Worm (Caenorhabditis elegans) whole organism, L1 larva: ENCODE results near the gene nud-1.

Source experiments
- C04F5.9 ChIP-seq: sonication (generic microtip); optimal IDR thresholded peaks from 2 replicates; lab custom pipeline; 2016; ENCODE audit warnings: missing genetic modification characterization, missing compliant biosample characterization
- C16A3.4 ChIP-seq: fragments of 150-350 bp; optimal IDR thresholded peaks from 2 replicates; lab custom pipeline; 2014; ENCODE audit warnings: missing biosample characterization, missing genetic modification characterization
- C34B4.2 ChIP-seq: sonication (generic microtip); optimal IDR thresholded peaks from 2 replicates; lab custom pipeline; 2017; ENCODE audit warnings: mild to moderate bottlenecking, missing genetic modification characterization, missing compliant biosample characterization
- ceh-8 ChIP-seq: fragments of 200-800 bp; sonication (Bioruptor generic); optimal IDR thresholded peaks from 2 replicates; lab custom pipeline; 2018; ENCODE audit warnings: mild to moderate bottlenecking, missing genetic modification characterization, moderate library complexity, missing compliant biosample characterization
- ceh-82 ChIP-seq, 3 experiments: fragments of 150-350 bp in 1 of 3; sonication (generic microtip) in 2 of 3; optimal IDR thresholded peaks; 2 replicates each; lab custom pipeline; 2014 to 2017; ENCODE audit warnings: missing biosample characterization in 3 of 3, missing genetic modification characterization in 3 of 3
- ces-1 ChIP-seq: fragments of 150-350 bp; optimal IDR thresholded peaks from 2 replicates; lab custom pipeline; 2014; ENCODE audit warnings: missing biosample characterization, missing genetic modification reagents, missing genetic modification characterization
- dsc-1 ChIP-seq: sonication (generic microtip); optimal IDR thresholded peaks from 2 replicates; lab custom pipeline; 2016; ENCODE audit warnings: mild to moderate bottlenecking, missing genetic modification characterization, missing compliant biosample characterization
- egl-13 ChIP-seq: sonication (generic microtip); optimal IDR thresholded peaks from 2 replicates; lab custom pipeline; 2016; ENCODE audit warnings: missing genotype, missing genetic modification reagents, missing genetic modification characterization, missing compliant biosample characterization
- fos-1 ChIP-seq: fragments of 150-350 bp; optimal IDR thresholded peaks from 2 replicates; lab custom pipeline; 2014; ENCODE audit warnings: missing biosample characterization, missing genetic modification characterization
- grh-1 ChIP-seq: fragments of 200-800 bp; sonication (Bioruptor generic); IDR thresholded peaks from 2 replicates; pipeline ENCODE4 v1.3.6; 2022; ENCODE audit warnings: missing genetic modification reagents, missing genetic modification characterization, missing compliant biosample characterization
- hlh-4 ChIP-seq: sonication (generic microtip); optimal IDR thresholded peaks from 2 replicates; lab custom pipeline; 2016; ENCODE audit warnings: mild to moderate bottlenecking, missing genetic modification characterization, missing compliant biosample characterization
- hpl-2 ChIP-seq: fragments of 150-350 bp; optimal IDR thresholded peaks from 2 replicates; lab custom pipeline; 2014; ENCODE audit warnings: missing biosample characterization, missing genetic modification reagents, missing genetic modification characterization
- isw-1 ChIP-seq: fragments of 200-800 bp; sonication (Bioruptor generic); IDR thresholded peaks from 2 replicates; pipeline ENCODE4 v1.3.6; 2022; ENCODE audit warnings: missing genetic modification characterization, missing compliant biosample characterization
- lin-15B ChIP-seq: fragments of 150-350 bp; sonication (generic microtip); optimal IDR thresholded peaks from 3 replicates; lab custom pipeline; 2014; ENCODE audit warnings: missing biosample characterization, missing genetic modification characterization
- lir-3 ChIP-seq: sonication (generic microtip); optimal IDR thresholded peaks from 2 replicates; lab custom pipeline; 2016; ENCODE audit warnings: mild to moderate bottlenecking, missing genetic modification characterization, moderate library complexity, missing compliant biosample characterization; ENCODE audit not compliant: poor library complexity
- mef-2 ChIP-seq: fragments of 150-350 bp; optimal IDR thresholded peaks from 2 replicates; lab custom pipeline; 2014; ENCODE audit warnings: missing biosample characterization, missing genetic modification characterization
- mep-1 ChIP-seq: fragments of 150-350 bp; optimal IDR thresholded peaks from 2 replicates; lab custom pipeline; 2014; ENCODE audit warnings: missing biosample characterization, missing genetic modification characterization
- nhr-11 ChIP-seq: fragments of 150-350 bp; optimal IDR thresholded peaks from 2 replicates; lab custom pipeline; 2014; ENCODE audit warnings: missing biosample characterization, missing genetic modification characterization
- nhr-12 ChIP-seq: sonication (generic microtip); optimal IDR thresholded peaks from 2 replicates; lab custom pipeline; 2017; ENCODE audit warnings: missing biosample characterization, missing genetic modification characterization
- nhr-28 ChIP-seq: fragments of 150-350 bp; optimal IDR thresholded peaks from 2 replicates; lab custom pipeline; 2014; ENCODE audit warnings: missing biosample characterization, missing genetic modification characterization
- nhr-47 ChIP-seq: sonication (generic microtip); optimal IDR thresholded peaks from 2 replicates; lab custom pipeline; 2016; ENCODE audit warnings: mild to moderate bottlenecking, missing genetic modification characterization, moderate library complexity, missing compliant biosample characterization
- nhr-71 ChIP-seq: sonication (generic microtip); optimal IDR thresholded peaks from 2 replicates; lab custom pipeline; 2016; ENCODE audit warnings: mild to moderate bottlenecking, missing genetic modification characterization, moderate library complexity, missing compliant biosample characterization
- nhr-77 ChIP-seq: fragments of 150-350 bp; optimal IDR thresholded peaks from 2 replicates; lab custom pipeline; 2014; ENCODE audit warnings: missing biosample characterization, missing genetic modification characterization
- nhr-90 ChIP-seq: sonication (generic microtip); optimal IDR thresholded peaks from 2 replicates; lab custom pipeline; 2016; ENCODE audit warnings: mild to moderate bottlenecking, missing genetic modification characterization, missing compliant biosample characterization; ENCODE audit not compliant: poor library complexity
- pqm-1 ChIP-seq: sonication (generic microtip); optimal IDR thresholded peaks from 3 replicates; lab custom pipeline; 2017; ENCODE audit warnings: missing biosample characterization, missing genetic modification characterization
- skn-1 ChIP-seq: fragments of 150-350 bp; optimal IDR thresholded peaks from 2 replicates; lab custom pipeline; 2014; ENCODE audit warnings: missing biosample characterization, missing genetic modification characterization
- sox-4 ChIP-seq: sonication (generic microtip); optimal IDR thresholded peaks from 2 replicates; lab custom pipeline; 2016; ENCODE audit warnings: missing genetic modification characterization, missing compliant biosample characterization
- sup-37 ChIP-seq: fragments of 200-800 bp; sonication (Bioruptor generic); optimal IDR thresholded peaks from 2 replicates; lab custom pipeline; 2018; ENCODE audit warnings: mild to moderate bottlenecking, missing genetic modification characterization, missing compliant biosample characterization
- unc-130 ChIP-seq: fragments of 150-350 bp; optimal IDR thresholded peaks from 2 replicates; lab custom pipeline; 2017; ENCODE audit warnings: missing biosample characterization, missing genetic modification characterization, inconsistent platforms
- unc-98 ChIP-seq: fragments of 200-800 bp; sonication (Bioruptor generic); IDR thresholded peaks from 2 replicates; pipeline ENCODE4 v1.3.6; 2022; ENCODE audit warnings: missing genetic modification characterization, missing compliant biosample characterization
- vab-15 ChIP-seq: sonication (generic microtip); optimal IDR thresholded peaks from 2 replicates; lab custom pipeline; 2017; ENCODE audit warnings: missing genotype, mild to moderate bottlenecking, missing genetic modification characterization, missing compliant biosample characterization
- xbp-1 ChIP-seq: sonication (generic microtip); optimal IDR thresholded peaks from 2 replicates; lab custom pipeline; 2016; ENCODE audit warnings: missing genetic modification characterization, missing compliant biosample characterization
- zip-4 ChIP-seq: fragments of 200-800 bp; sonication (Bioruptor generic); optimal IDR thresholded peaks from 2 replicates; lab custom pipeline; 2018; ENCODE audit warnings: mild to moderate bottlenecking, missing genetic modification characterization, moderate library complexity, missing compliant biosample characterization
- ztf-4 ChIP-seq: fragments of 150-350 bp; optimal IDR thresholded peaks from 2 replicates; lab custom pipeline; 2014; ENCODE audit warnings: missing biosample characterization, missing genetic modification characterization

Gene nud-1

DNA sequence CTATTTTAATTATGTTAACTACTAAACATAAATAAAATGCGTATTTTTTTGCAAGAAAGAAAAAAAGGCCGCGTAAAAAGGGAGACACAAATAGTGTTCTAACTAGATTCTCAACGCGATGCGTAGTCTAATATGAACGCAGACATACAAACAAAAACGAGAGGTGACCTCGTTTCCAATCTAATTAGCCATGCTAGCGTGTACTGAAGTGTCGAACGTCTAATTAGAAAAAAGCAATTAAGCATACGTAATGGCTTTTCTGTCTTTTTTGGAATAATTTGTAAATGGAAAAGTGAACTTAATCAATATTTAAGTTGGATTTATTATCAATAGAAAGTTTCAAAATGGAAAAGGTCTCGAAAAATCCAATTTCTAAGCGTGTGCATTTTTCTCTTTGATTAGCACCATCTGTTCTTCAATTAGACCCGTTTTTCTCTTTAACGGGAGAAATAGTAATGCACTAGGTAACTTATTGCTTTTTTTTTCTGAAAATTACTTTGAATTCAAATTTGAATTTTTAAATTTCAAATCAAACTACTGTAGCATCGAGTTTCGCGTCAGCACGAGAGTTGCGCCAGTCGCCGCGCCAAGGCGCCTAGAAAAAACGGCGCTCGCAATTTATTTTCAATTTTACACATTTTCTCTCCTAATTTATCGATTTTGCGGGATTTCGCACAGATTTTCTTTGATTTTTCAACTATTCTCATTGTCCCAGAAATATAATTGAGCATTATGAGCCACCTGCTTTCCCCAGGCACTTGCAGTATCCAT, 638 bp upstream of the nud-1 start (continued):
- TF ChIP-seq egl-13 (tag; lab: Kevin White, UChicago) (no peak), nhr-28 (tag; lab: Kevin White, UChicago) (no peak), vab-15 (no peak), skn-1 (tag; lab: Kevin White, UChicago) (no peak), sox-4 (tag; lab: Kevin White, UChicago) (no peak), C34B4.2 (tag; lab: Kevin White, UChicago) (no peak), unc-130 (tag; lab: Kevin White, UChicago) (no peak), isw-1 (GFP tag; lab: Robert Waterston, UW) (no peak), nhr-77 (tag; lab: Kevin White, UChicago) (no peak), C16A3.4 (tag; lab: Kevin White, UChicago) (no peak), ceh-82 (tag; optimal IDR thresholded peaks at IDR 0.05; lab: Kevin White, UChicago) (peak in 1 of 3 experiments; percentile 3), mef-2 (tag; lab: Kevin White, UChicago) (no peak), fos-1 (no peak), mep-1 (tag; lab: Kevin White, UChicago) (no peak), nhr-71 (tag; lab: Kevin White, UChicago) (peak; percentile 56), nhr-90 (tag; lab: Kevin White, UChicago) (peak; percentile 28), nhr-47 (tag; lab: Kevin White, UChicago) (peak; percentile 35), xbp-1 (no peak), ceh-8 (no peak), dsc-1 (peak; percentile 66), ztf-4 (tag; lab: Kevin White, UChicago) (no peak), hlh-4 (tag; lab: Kevin White, UChicago) (no peak), nhr-12 (no peak), pqm-1 (tag; lab: Kevin White, UChicago) (no peak), unc-98 (GFP tag; lab: Robert Waterston, UW) (no peak), lin-15B (tag; lab: Kevin White, UChicago) (peak; percentile 20), nhr-11 (tag; lab: Kevin White, UChicago) (no peak), ces-1 (GFP tag; lab: Kevin White, UChicago) (no peak), hpl-2 (GFP tag; lab: Kevin White, UChicago) (no peak)

DNA sequence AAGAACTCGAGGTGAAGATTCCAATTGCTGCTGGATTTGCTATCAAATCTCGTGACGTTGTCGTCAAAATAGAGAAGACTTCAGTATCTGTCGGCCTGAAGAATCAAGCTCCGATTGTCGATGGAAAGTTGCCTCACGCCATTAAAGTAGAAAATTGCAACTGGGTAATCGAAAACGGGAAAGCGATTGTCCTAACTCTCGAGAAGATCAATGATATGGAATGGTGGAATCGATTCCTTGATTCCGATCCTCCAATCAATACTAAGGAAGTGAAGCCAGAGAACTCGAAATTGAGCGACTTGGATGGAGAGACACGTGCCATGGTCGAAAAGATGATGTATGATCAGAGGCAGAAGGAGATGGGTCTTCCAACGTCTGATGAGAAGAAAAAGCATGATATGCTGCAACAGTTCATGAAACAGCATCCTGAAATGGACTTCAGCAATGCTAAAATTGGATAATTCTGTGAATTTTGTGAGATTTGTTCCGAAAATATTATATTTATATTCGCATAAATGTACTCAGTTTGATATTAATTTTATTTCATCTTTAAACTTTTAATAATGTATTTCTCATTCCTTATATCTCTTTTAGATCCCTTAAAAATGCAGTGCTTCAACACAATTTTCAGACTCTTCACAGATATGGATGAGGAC, 880 bp downstream of the nud-1 start, which contains the start of gene dro-1:
TSS of gene dro-1 (plus strand) at position 606 of the 656 bp plus-strand sequence.
- no peak for TF ChIP-seq lin-15B (tag; lab: Kevin White, UChicago)
- TF ChIP-seq sup-37 (GFP tag; lab: Kevin White, UChicago), result no peak
- TF ChIP-seq nhr-47 (tag; lab: Kevin White, UChicago), result no peak
- TF ChIP-seq lir-3 (tag; lab: Kevin White, UChicago), result no peak
- no peak for TF ChIP-seq C04F5.9 (tag; lab: Kevin White, UChicago)

DNA sequence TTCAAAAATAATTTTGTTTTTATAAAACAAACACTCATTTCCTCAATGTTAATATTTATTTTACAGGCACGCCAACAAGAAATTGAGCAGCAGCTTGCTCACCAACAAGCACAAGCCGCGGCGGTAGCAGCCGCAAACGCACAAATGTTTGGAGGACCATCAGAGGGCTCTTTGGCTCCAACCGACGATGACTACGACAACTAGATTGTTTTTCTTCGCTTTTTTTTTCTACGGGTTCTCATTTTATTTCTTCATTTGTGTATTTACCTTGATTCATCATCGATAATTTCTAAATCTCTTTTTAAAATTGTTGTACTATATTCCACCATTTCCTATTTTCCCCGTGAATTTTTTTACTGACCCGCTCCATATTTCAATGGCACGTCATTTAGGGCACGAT, 1.8 kb downstream of the nud-1 start, which contains the start of gene ife-1:
TSS of gene ife-1 (plus strand) at position 301 of the 400 bp plus-strand sequence.
- TF ChIP-seq grh-1 (GFP tag; lab: Robert Waterston, UW) (no peak), unc-130 (tag; lab: Kevin White, UChicago) (no peak), nhr-28 (tag; lab: Kevin White, UChicago) (no peak), zip-4 (no peak)
- TF ChIP-seq, all 84 proteins: peak for 0
